Worm (Caenorhabditis elegans) whole organism, L3 larva: Measurements from ENCODE around the gene rpt-6.

Experiments
- ZK546.5 ChIP-seq: sonication (generic microtip); optimal IDR thresholded peaks from 2 replicates; lab custom pipeline; 2017; ENCODE audit warnings: missing biosample characterization, missing genetic modification characterization
- elt-2 ChIP-seq: sonication (generic microtip); optimal IDR thresholded peaks from 2 replicates; lab custom pipeline; 2016; ENCODE audit warnings: missing genetic modification reagents, mild to moderate bottlenecking, missing genetic modification characterization, missing compliant biosample characterization
- mdl-1 ChIP-seq: fragments of 150-350 bp; optimal IDR thresholded peaks from 2 replicates; lab custom pipeline; 2014; ENCODE audit warnings: missing biosample characterization, missing genetic modification characterization
- nhr-11 ChIP-seq: fragments of 150-350 bp; optimal IDR thresholded peaks from 2 replicates; lab custom pipeline; 2014; ENCODE audit warnings: missing biosample characterization, missing genetic modification characterization
- nhr-12 ChIP-seq: fragments of 150-350 bp; optimal IDR thresholded peaks from 2 replicates; lab custom pipeline; 2014; ENCODE audit warnings: missing biosample characterization, missing genetic modification characterization
- nhr-28 ChIP-seq: fragments of 150-350 bp; optimal IDR thresholded peaks from 2 replicates; lab custom pipeline; 2014; ENCODE audit warnings: missing biosample characterization, missing genetic modification characterization
- nhr-77 ChIP-seq: fragments of 150-350 bp; optimal IDR thresholded peaks from 2 replicates; lab custom pipeline; 2014; ENCODE audit warnings: missing biosample characterization, missing genetic modification characterization
- snpc-4 ChIP-seq: fragments of 150-350 bp; optimal IDR thresholded peaks from 2 replicates; lab custom pipeline; 2014; ENCODE audit warnings: missing biosample characterization, missing genetic modification characterization
- unc-39 ChIP-seq: sonication (generic microtip); optimal IDR thresholded peaks from 4 replicates; lab custom pipeline; 2017; ENCODE audit warnings: missing biosample characterization, missing genetic modification characterization
- unc-62 ChIP-seq: fragments of 150-350 bp; sonication (generic microtip); optimal IDR thresholded peaks from 4 replicates; lab custom pipeline; 2014; ENCODE audit warnings: missing biosample characterization, missing genetic modification reagents, missing genetic modification characterization
- ztf-4 ChIP-seq: fragments of 150-350 bp; optimal IDR thresholded peaks from 2 replicates; lab custom pipeline; 2014; ENCODE audit warnings: missing biosample characterization, missing genetic modification characterization

DNA sequence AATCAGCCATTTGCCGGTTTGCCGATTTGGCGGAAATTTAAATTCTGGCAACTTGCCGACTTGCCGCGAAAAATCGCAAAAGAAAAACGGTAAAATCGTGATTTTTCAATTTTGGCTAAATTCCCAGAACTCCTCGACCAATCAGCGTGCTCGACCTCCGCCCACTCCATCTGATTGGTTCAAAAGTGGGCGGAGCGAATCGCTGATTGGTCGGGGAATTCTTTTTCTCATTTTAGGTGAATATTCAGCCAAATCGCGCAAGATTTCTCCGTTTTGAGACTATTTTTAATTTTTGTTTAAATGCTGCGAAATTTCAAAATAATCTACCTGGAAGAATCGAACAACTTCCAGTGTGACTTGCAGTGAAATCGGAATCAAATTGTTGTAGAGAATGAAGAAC lies 44.3 kb downstream of the rpt-6 start:
- no peak for TF ChIP-seq nhr-77 (tag; lab: Kevin White, UChicago)
- TF ChIP-seq elt-2 (tag; lab: Kevin White, UChicago) = no peak
- TF ChIP-seq nhr-12 (tag; lab: Kevin White, UChicago) = no peak
- TF ChIP-seq unc-39 (tag; lab: Kevin White, UChicago) = no peak
- no peak for TF ChIP-seq ZK546.5
- no peak for TF ChIP-seq ztf-4
- no peak for TF ChIP-seq nhr-28 (tag; lab: Kevin White, UChicago)
- no peak for TF ChIP-seq nhr-11 (tag; lab: Kevin White, UChicago)
- no peak for TF ChIP-seq mdl-1 (tag; lab: Kevin White, UChicago)
- no peak for TF ChIP-seq snpc-4 (tag; lab: Kevin White, UChicago)
- no peak for TF ChIP-seq unc-62 (GFP tag; lab: Kevin White, UChicago)
